Worm (Caenorhabditis elegans) whole organism, L2 larva: ENCODE data around the gene C23G10.10.

Source experiments
- aly-2 ChIP-seq: fragments of 150-350 bp; optimal IDR thresholded peaks from 2 replicates; lab custom pipeline; 2014; ENCODE audit warnings: missing biosample characterization, missing genetic modification characterization
- ama-1 ChIP-seq: fragments of 150-350 bp; optimal IDR thresholded peaks from 2 replicates; lab custom pipeline; 2018; ENCODE audit warnings: inconsistent platforms
- blmp-1 ChIP-seq: sonication (generic microtip); optimal IDR thresholded peaks from 2 replicates; lab custom pipeline; 2017; ENCODE audit warnings: missing genetic modification characterization, mild to moderate bottlenecking, missing compliant biosample characterization, antibody characterized with exemption, moderate library complexity; ENCODE audit not compliant: insufficient read depth
- ceh-16 ChIP-seq: fragments of 150-350 bp; optimal IDR thresholded peaks from 2 replicates; lab custom pipeline; 2014; ENCODE audit warnings: missing biosample characterization, missing genetic modification characterization
- crh-2 ChIP-seq: sonication (generic microtip); optimal IDR thresholded peaks from 2 replicates; lab custom pipeline; 2017; ENCODE audit warnings: missing biosample characterization, missing genetic modification characterization
- dmd-4 ChIP-seq: sonication (generic microtip); optimal IDR thresholded peaks from 2 replicates; lab custom pipeline; 2017; ENCODE audit warnings: missing biosample characterization, missing genetic modification characterization
- egl-27 ChIP-seq: sonication (generic microtip); optimal IDR thresholded peaks from 3 replicates; lab custom pipeline; 2017; ENCODE audit warnings: missing biosample characterization, missing genetic modification reagents, missing genetic modification characterization
- elt-1 ChIP-seq: fragments of 150-350 bp; optimal IDR thresholded peaks from 2 replicates; lab custom pipeline; 2014; ENCODE audit warnings: missing biosample characterization, missing genetic modification characterization
- lin-13 ChIP-seq: fragments of 150-350 bp; optimal IDR thresholded peaks from 2 replicates; lab custom pipeline; 2014; ENCODE audit warnings: missing biosample characterization, missing genetic modification reagents, missing genetic modification characterization
- lin-39 ChIP-seq: fragments of 150-350 bp; optimal IDR thresholded peaks from 2 replicates; lab custom pipeline; 2014; ENCODE audit warnings: missing biosample characterization, missing genetic modification reagents, missing genetic modification characterization
- sem-4 ChIP-seq: fragments of 150-350 bp; optimal IDR thresholded peaks from 2 replicates; lab custom pipeline; 2014; ENCODE audit warnings: missing biosample characterization, missing genetic modification reagents, missing genetic modification characterization
- ztf-1 ChIP-seq: fragments of 200-800 bp; sonication (Bioruptor generic); conservative IDR thresholded peaks from 2 replicates; pipeline ENCODE4 v1.3.6; 2022; ENCODE audit warnings: missing genetic modification characterization, missing compliant biosample characterization
- ztf-11 ChIP-seq: sonication (generic microtip); optimal IDR thresholded peaks from 2 replicates; lab custom pipeline; 2017; ENCODE audit warnings: missing biosample characterization, missing genetic modification characterization

DNA sequence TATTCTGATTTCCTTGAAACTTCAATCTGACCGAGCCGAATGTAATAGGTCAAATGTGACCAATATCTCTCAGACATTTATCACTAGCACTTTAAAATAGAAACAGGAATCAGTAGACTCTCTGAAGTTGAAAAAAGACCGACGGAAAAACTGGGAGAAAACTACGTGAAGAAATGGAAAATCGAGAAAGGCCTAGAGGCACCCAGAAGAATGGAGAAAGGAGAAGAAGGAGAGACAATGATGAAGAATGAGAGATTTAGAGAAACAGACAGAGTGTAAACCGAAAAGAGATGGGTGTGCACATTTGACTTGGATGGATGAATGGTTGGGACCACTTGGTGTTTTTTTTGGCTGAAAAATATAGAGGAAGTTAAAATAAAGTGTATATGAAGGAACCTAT, 43.8 kb downstream of the C23G10.10 start:
- TF ChIP-seq aly-2 (tag; lab: Kevin White, UChicago) = no peak
- no peak for TF ChIP-seq sem-4 (tag; lab: Kevin White, UChicago)
- TF ChIP-seq lin-39 (tag; lab: Kevin White, UChicago) = no peak
- no peak for TF ChIP-seq elt-1 (tag; lab: Kevin White, UChicago)
- TF ChIP-seq blmp-1 (tag; lab: Kevin White, UChicago) = no peak
- no peak for TF ChIP-seq ztf-11 (tag; lab: Kevin White, UChicago)
- TF ChIP-seq lin-13 (GFP tag; lab: Kevin White, UChicago) = no peak
- TF ChIP-seq egl-27 = no peak
- TF ChIP-seq dmd-4 (tag; lab: Kevin White, UChicago) = no peak
- peak; percentile 56 for TF ChIP-seq ama-1 (lab: Kevin White, UChicago)
- TF ChIP-seq ztf-1 (GFP tag; lab: Robert Waterston, UW) = no peak
- TF ChIP-seq crh-2 = peak; percentile 32
- TF ChIP-seq ceh-16 (tag; lab: Kevin White, UChicago) = no peak
